Fruit fly (Drosophila melanogaster) whole organism, embryonic: Measurements from ENCODE around the gene CG8301.
A peak's percentile ranks its signal among the peaks of the same experiment; 100 is the strongest.

Experiments used
- Ada2b ChIP-seq: fragments of 200-800 bp; sonication (Bioruptor generic); IDR thresholded peaks from 2 replicates; pipeline ENCODE4 v1.3.6; 2022; ENCODE audit warnings: missing biosample characterization, missing genetic modification characterization
- Asciz ChIP-seq: fragments of 200-800 bp; sonication (Bioruptor generic); optimal IDR thresholded peaks from 2 replicates; lab custom pipeline; 2017; ENCODE audit warnings: missing biosample characterization, mild to moderate bottlenecking, missing genetic modification characterization, missing genetic modification reagents
- Atf6 ChIP-seq: fragments of 200-800 bp; sonication (Bioruptor generic); IDR thresholded peaks from 2 replicates; pipeline ENCODE4 v1.3.6; 2022; ENCODE audit warnings: missing biosample characterization, missing genetic modification characterization
- CG13287 ChIP-seq: fragments of 200-800 bp; sonication (Bioruptor generic); IDR thresholded peaks from 2 replicates; pipeline ENCODE4 v1.3.6; 2022; ENCODE audit warnings: missing biosample characterization, missing genetic modification characterization; ENCODE audit not compliant: partially characterized antibody
- CG14050 ChIP-seq: fragments of 200-800 bp; sonication (Bioruptor generic); IDR thresholded peaks from 3 replicates; pipeline ENCODE4 v1.3.6; 2022; ENCODE audit warnings: missing biosample characterization, missing genetic modification characterization
- CG16779 ChIP-seq: fragments of 200-800 bp; sonication (Bioruptor generic); IDR thresholded peaks from 2 replicates; pipeline ENCODE4 v1.3.6; 2022; ENCODE audit warnings: missing biosample characterization, missing genetic modification characterization
- CG16863 ChIP-seq: fragments of 200-800 bp; sonication (Bioruptor generic); optimal IDR thresholded peaks from 3 replicates; lab custom pipeline; 2016; ENCODE audit warnings: missing biosample characterization, missing genetic modification characterization
- CG17361 ChIP-seq: fragments of 200-800 bp; sonication (Bioruptor generic); IDR thresholded peaks from 3 replicates; pipeline ENCODE4 v1.3.6; 2022; ENCODE audit warnings: missing biosample characterization, missing genetic modification characterization
- CG17802 ChIP-seq: fragments of 200-800 bp; sonication (Bioruptor generic); optimal IDR thresholded peaks from 2 replicates; lab custom pipeline; 2018; ENCODE audit warnings: missing biosample characterization, mild to moderate bottlenecking, missing genetic modification characterization, moderate library complexity
- CG18619 ChIP-seq: fragments of 200-800 bp; sonication (Bioruptor generic); optimal IDR thresholded peaks from 3 replicates; lab custom pipeline; 2017; ENCODE audit warnings: missing biosample characterization, mild to moderate bottlenecking, missing genetic modification characterization
- CG2199 ChIP-seq: fragments of 200-800 bp; sonication (Bioruptor generic); IDR thresholded peaks from 3 replicates; pipeline ENCODE4 v1.3.6; 2022; ENCODE audit warnings: missing biosample characterization, missing genetic modification characterization
- CG6813 ChIP-seq: fragments of 200-800 bp; sonication (Bioruptor generic); optimal IDR thresholded peaks from 2 replicates; lab custom pipeline; 2017; ENCODE audit warnings: missing biosample characterization, missing genetic modification characterization, mild to moderate bottlenecking, moderate library complexity, missing genetic modification reagents
- CG7271 ChIP-seq: fragments of 200-800 bp; sonication (Bioruptor generic); optimal IDR thresholded peaks from 2 replicates; lab custom pipeline; 2018; ENCODE audit warnings: missing biosample characterization, mild to moderate bottlenecking, missing genetic modification characterization, moderate library complexity
- CG9727 ChIP-seq: fragments of 200-800 bp; sonication (Bioruptor generic); optimal IDR thresholded peaks from 3 replicates; lab custom pipeline; 2017; ENCODE audit warnings: missing biosample characterization, mild to moderate bottlenecking, missing genetic modification characterization
- CTCF ChIP-seq: fragments of 200-800 bp; sonication (Bioruptor generic); optimal IDR thresholded peaks from 2 replicates; lab custom pipeline; 2017; ENCODE audit warnings: missing biosample characterization, mild to moderate bottlenecking, missing genetic modification characterization, moderate library complexity
- Dad ChIP-seq: fragments of 200-800 bp; sonication (Bioruptor generic); optimal IDR thresholded peaks from 3 replicates; lab custom pipeline; 2016; ENCODE audit warnings: missing biosample characterization, missing genetic modification characterization
- Dek ChIP-seq: fragments of 200-800 bp; sonication (Bioruptor generic); optimal IDR thresholded peaks from 3 replicates; lab custom pipeline; 2019; ENCODE audit warnings: missing biosample characterization, mild to moderate bottlenecking, missing genetic modification characterization, moderate library complexity
- Drgx ChIP-seq: fragments of 200-800 bp; sonication (Bioruptor generic); IDR thresholded peaks from 2 replicates; pipeline ENCODE4 v1.3.6; 2022; ENCODE audit warnings: missing biosample characterization, missing genetic modification characterization
- ERR ChIP-seq: fragments of 200-800 bp; sonication (Bioruptor generic); optimal IDR thresholded peaks from 2 replicates; lab custom pipeline; 2016; ENCODE audit warnings: missing biosample characterization, missing genetic modification characterization
- Ets65A ChIP-seq: fragments of 200-800 bp; sonication (Bioruptor generic); peaks from one replicate; lab custom pipeline; 2016; ENCODE audit warnings: missing biosample characterization, missing genetic modification characterization
- H2.0 ChIP-seq: fragments of 200-800 bp; sonication (Bioruptor generic); IDR thresholded peaks from 2 replicates; pipeline ENCODE4 v1.3.6; 2022; ENCODE audit warnings: missing biosample characterization, missing genetic modification characterization
- HLH4C ChIP-seq: fragments of 200-800 bp; sonication (Bioruptor generic); IDR thresholded peaks from 3 replicates; pipeline ENCODE4 v1.3.6; 2022; ENCODE audit warnings: missing biosample characterization, missing genetic modification characterization; ENCODE audit not compliant: partially characterized antibody
- Kr ChIP-seq: fragments of 200-800 bp; sonication (Bioruptor generic); optimal IDR thresholded peaks from 2 replicates; lab custom pipeline; 2017; ENCODE audit warnings: missing biosample characterization, mild to moderate bottlenecking, missing genetic modification characterization
- Med ChIP-seq: fragments of 200-800 bp; sonication (Bioruptor generic); peaks from one replicate; lab custom pipeline; 2016; ENCODE audit warnings: missing biosample characterization, missing genetic modification characterization, mild to moderate bottlenecking, inconsistent platforms, moderate library complexity
- Pdp1 ChIP-seq, 2 experiments: fragments of 200-800 bp; sonication (Bioruptor generic); optimal IDR thresholded peaks; 3 replicates each; lab custom pipeline; 2016; ENCODE audit warnings: missing biosample characterization in 2 of 2, missing genetic modification characterization in 2 of 2, mild to moderate bottlenecking in 1 of 2, moderate library complexity in 1 of 2
- Sin3A ChIP-seq: fragments of >200 bp; optimal IDR thresholded peaks from 2 replicates; lab custom pipeline; 2018
- abd-A ChIP-seq: fragments of 200-800 bp; sonication (Bioruptor generic); optimal IDR thresholded peaks from 3 replicates; lab custom pipeline; 2019; ENCODE audit warnings: missing biosample characterization, mild to moderate bottlenecking, missing genetic modification characterization, moderate library complexity
- bsh ChIP-seq, 2 experiments: fragments of 200-800 bp; sonication (Bioruptor generic); optimal IDR thresholded peaks; 2 replicates each; lab custom pipeline; 2017 to 2018; ENCODE audit warnings: mild to moderate bottlenecking in 2 of 2, missing biosample characterization in 2 of 2, missing genetic modification characterization in 2 of 2, moderate library complexity in 1 of 2
- btn ChIP-seq: fragments of 200-800 bp; sonication (Bioruptor generic); optimal IDR thresholded peaks from 2 replicates; lab custom pipeline; 2016; ENCODE audit warnings: missing biosample characterization, missing genetic modification characterization
- cad ChIP-seq: fragments of >200 bp; optimal IDR thresholded peaks from 2 replicates; lab custom pipeline; 2017; ENCODE audit warnings: missing biosample characterization, missing genetic modification characterization
- cg ChIP-seq: fragments of 200-800 bp; sonication (Bioruptor generic); optimal IDR thresholded peaks from 3 replicates; lab custom pipeline; 2019; ENCODE audit warnings: missing biosample characterization, mild to moderate bottlenecking, missing genetic modification characterization, moderate library complexity
- chinmo ChIP-seq: fragments of 200-800 bp; sonication (Bioruptor generic); IDR thresholded peaks from 4 replicates; pipeline ENCODE4 v1.3.6; 2022; ENCODE audit warnings: missing biosample characterization, missing genetic modification characterization; ENCODE audit not compliant: partially characterized antibody
- crc ChIP-seq: fragments of 200-800 bp; sonication (Bioruptor generic); optimal IDR thresholded peaks from 2 replicates; lab custom pipeline; 2016; ENCODE audit warnings: missing biosample characterization, missing genetic modification characterization
- dm ChIP-seq: fragments of 200-800 bp; sonication (Bioruptor generic); optimal IDR thresholded peaks from 3 replicates; lab custom pipeline; 2016; ENCODE audit warnings: missing biosample characterization, missing genetic modification characterization
- dmrt99B ChIP-seq: fragments of 200-800 bp; sonication (Bioruptor generic); optimal IDR thresholded peaks from 2 replicates; lab custom pipeline; 2018; ENCODE audit warnings: missing biosample characterization, mild to moderate bottlenecking, missing genetic modification characterization, moderate library complexity
- dpn ChIP-seq, 2 experiments: fragments of 200-800 bp; sonication (Bioruptor generic); optimal IDR thresholded peaks; 3 replicates each; lab custom pipeline; 2016; ENCODE audit warnings: missing biosample characterization in 2 of 2, missing genetic modification characterization in 2 of 2
- en ChIP-seq: fragments of 200-800 bp; sonication (Bioruptor generic); optimal IDR thresholded peaks from 2 replicates; lab custom pipeline; 2016; ENCODE audit warnings: missing biosample characterization, missing genetic modification characterization
- gem ChIP-seq: fragments of 200-800 bp; sonication (Bioruptor generic); optimal IDR thresholded peaks from 2 replicates; lab custom pipeline; 2019; ENCODE audit warnings: missing biosample characterization, mild to moderate bottlenecking, missing genetic modification characterization, moderate library complexity
- kah ChIP-seq: fragments of 200-800 bp; sonication (Bioruptor generic); optimal IDR thresholded peaks from 2 replicates; lab custom pipeline; 2018; ENCODE audit warnings: missing biosample characterization, mild to moderate bottlenecking, missing genetic modification characterization
- kni ChIP-seq: fragments of 200-800 bp; sonication (Bioruptor generic); optimal IDR thresholded peaks from 3 replicates; lab custom pipeline; 2017; ENCODE audit warnings: mild to moderate bottlenecking, missing biosample characterization, missing genetic modification reagents, missing genetic modification characterization
- lilli ChIP-seq: fragments of 200-800 bp; sonication (Bioruptor generic); optimal IDR thresholded peaks from 3 replicates; lab custom pipeline; 2016; ENCODE audit warnings: missing biosample characterization, missing genetic modification characterization
- nom ChIP-seq: fragments of 200-800 bp; sonication (Bioruptor generic); optimal IDR thresholded peaks from 2 replicates; lab custom pipeline; 2017; ENCODE audit warnings: missing biosample characterization, missing genetic modification characterization, mild to moderate bottlenecking, moderate library complexity, missing genetic modification reagents
- pros ChIP-seq: fragments of 200-800 bp; sonication (Bioruptor generic); optimal IDR thresholded peaks from 3 replicates; lab custom pipeline; 2019; ENCODE audit warnings: missing biosample characterization, mild to moderate bottlenecking, missing genetic modification characterization, moderate library complexity
- sd ChIP-seq: fragments of 200-800 bp; sonication (Bioruptor generic); optimal IDR thresholded peaks from 3 replicates; lab custom pipeline; 2018; ENCODE audit warnings: missing biosample characterization, mild to moderate bottlenecking, missing genetic modification characterization, moderate library complexity
- sqz ChIP-seq: fragments of 200-800 bp; sonication (Bioruptor generic); optimal IDR thresholded peaks from 3 replicates; lab custom pipeline; 2018; ENCODE audit warnings: missing biosample characterization, mild to moderate bottlenecking, missing genetic modification characterization
- tap ChIP-seq: fragments of 200-800 bp; optimal IDR thresholded peaks from 3 replicates; lab custom pipeline; 2019; ENCODE audit warnings: missing biosample characterization, mild to moderate bottlenecking, missing genetic modification characterization, moderate library complexity
- vvl ChIP-seq: fragments of 200-800 bp; sonication (Bioruptor generic); IDR thresholded peaks from 2 replicates; pipeline ENCODE4 v1.3.6; 2022; ENCODE audit warnings: missing biosample characterization, missing genetic modification characterization
- zen ChIP-seq: fragments of 200-800 bp; sonication (Bioruptor generic); optimal IDR thresholded peaks from 3 replicates; lab custom pipeline; 2018; ENCODE audit warnings: missing biosample characterization, mild to moderate bottlenecking, missing genetic modification characterization, moderate library complexity
- zfh1 ChIP-seq: fragments of 200-800 bp; sonication (Bioruptor generic); IDR thresholded peaks from 3 replicates; pipeline ENCODE4 v1.3.6; 2022; ENCODE audit warnings: missing biosample characterization, missing genetic modification characterization

CG8301 gene

DNA sequence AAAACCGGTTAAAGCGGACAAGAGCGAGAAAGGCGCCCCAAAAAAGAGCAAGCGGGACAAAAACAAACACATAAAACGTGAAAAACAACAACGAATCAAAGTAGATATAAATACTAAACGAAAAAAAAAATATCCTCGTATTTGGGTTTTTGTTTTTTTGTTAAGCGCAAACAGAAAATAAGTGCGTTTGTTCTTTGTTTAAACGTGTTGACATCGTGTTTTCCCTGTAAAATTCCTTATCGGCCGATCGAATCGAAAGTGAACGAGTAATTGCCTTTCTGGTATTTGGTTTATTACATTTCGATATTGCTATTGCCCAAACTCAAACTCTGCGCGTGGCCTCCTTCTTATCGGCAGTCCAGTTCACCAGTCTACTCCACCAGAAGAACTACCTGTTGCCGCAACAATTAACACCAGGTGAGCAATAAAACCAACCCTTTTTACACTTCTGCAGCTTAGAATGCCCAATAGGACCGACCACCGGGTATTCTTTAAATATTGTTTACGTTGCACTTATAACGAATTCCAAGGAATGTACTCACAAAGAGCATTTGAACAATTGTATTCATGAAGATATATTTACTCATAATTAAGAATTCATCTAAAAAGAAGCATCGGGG is 10.8 kb downstream of the CG8301 start (continued):
- TF ChIP-seq bsh (GFP tag; optimal IDR thresholded peaks at IDR 0.05; lab: Kevin White, UChicago): no peak
- no peak for TF ChIP-seq zfh1 (GFP tag; lab: Robert Waterston, UW)
- TF ChIP-seq crc (GFP tag; lab: Kevin White, UChicago): no peak
- no peak for TF ChIP-seq dmrt99B (tag; lab: Kevin White, UChicago)
- no peak for TF ChIP-seq Dad (GFP tag; lab: Kevin White, UChicago)
- peak; percentile 56 for TF ChIP-seq sqz (GFP tag; lab: Kevin White, UChicago)
- TF ChIP-seq dpn (GFP tag; optimal IDR thresholded peaks at IDR 0.05; lab: Kevin White, UChicago): no peak
- no peak for TF ChIP-seq lilli (GFP tag; lab: Kevin White, UChicago)
- TF ChIP-seq H2.0: no peak
- TF ChIP-seq CG14050 (GFP tag; lab: Robert Waterston, UW): no peak
- peak; percentile 71 for TF ChIP-seq Med
- peak; percentile 3 for TF ChIP-seq zen (tag; lab: Kevin White, UChicago)
- no peak for TF ChIP-seq ERR (GFP tag; lab: Kevin White, UChicago)
- TF ChIP-seq gem (tag; lab: Kevin White, UChicago): peak; percentile 10
- TF ChIP-seq Dek: no peak
- TF ChIP-seq en (GFP tag; lab: Kevin White, UChicago): no peak
- TF ChIP-seq kah (GFP tag; lab: Kevin White, UChicago): peak; percentile 29
- TF ChIP-seq cad (GFP tag; lab: Kevin White, UChicago): peak; percentile 53
- no peak for TF ChIP-seq tap
- no peak for TF ChIP-seq CG16863 (GFP tag; lab: Kevin White, UChicago)
- peak; percentile 63 for TF ChIP-seq Kr (GFP tag; lab: Kevin White, UChicago)
- no peak for TF ChIP-seq dm (GFP tag; lab: Kevin White, UChicago)
- TF ChIP-seq CG16779 (GFP tag; lab: Robert Waterston, UW): no peak
- no peak for TF ChIP-seq Sin3A (lab: Kevin White, UChicago)
- no peak for TF ChIP-seq CG7271 (tag; lab: Kevin White, UChicago)
- no peak for TF ChIP-seq CTCF

DNA sequence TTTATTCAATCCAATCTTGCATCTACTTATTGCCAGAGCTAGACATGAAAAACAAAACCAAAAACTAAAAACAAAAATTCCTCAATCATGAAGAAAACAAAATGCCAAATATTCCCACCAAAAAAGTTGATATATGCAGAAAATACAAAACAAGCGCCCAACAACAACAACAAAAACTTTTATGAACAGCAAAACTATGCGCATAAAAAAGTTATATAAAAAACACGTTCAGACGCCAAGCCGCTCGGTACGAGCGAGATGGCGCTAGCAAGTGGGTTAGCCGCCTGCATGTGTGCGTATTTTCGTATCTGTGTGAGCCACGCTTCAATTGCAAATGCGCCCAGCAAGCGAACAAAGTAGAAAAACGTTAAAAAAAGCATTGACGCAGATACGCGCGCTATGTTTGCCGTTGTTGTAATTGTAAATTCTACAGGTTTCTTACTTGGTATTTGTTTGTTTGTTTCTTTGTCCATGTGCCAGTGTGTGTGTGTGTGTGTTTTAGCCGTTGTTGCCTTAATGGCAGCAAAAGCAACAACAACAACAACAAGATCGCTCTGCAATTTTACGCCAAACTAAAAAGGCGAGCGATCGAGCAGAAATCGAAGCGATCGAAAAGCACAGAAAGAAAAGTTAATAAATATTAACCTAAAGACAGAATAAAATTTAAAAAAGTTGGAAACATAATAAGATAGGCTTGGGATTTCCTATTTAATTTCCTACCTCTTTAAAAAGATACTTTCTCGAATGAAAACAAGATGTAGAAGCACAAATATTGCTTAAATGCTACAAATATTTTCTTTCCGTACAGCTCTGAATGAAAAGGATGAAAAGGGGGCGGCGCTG is 12.5 kb downstream of the CG8301 start:
- TF ChIP-seq CG9727 (GFP tag; lab: Kevin White, UChicago) (no peak), nom (GFP tag; lab: Kevin White, UChicago) (peak; percentile 28), Drgx (GFP tag; lab: Robert Waterston, UW) (peak; percentile 74), CG2199 (GFP tag; lab: Robert Waterston, UW) (0 out of 3 replicates have a peak, but pooled peaks have one; percentile 8), vvl (GFP tag; lab: Robert Waterston, UW) (peak; percentile 89), sd (tag; lab: Kevin White, UChicago) (peak; percentile 93), CG17361 (GFP tag; lab: Robert Waterston, UW) (no peak), Atf6 (GFP tag; lab: Robert Waterston, UW) (no peak), CG18619 (GFP tag; lab: Kevin White, UChicago) (no peak), CG6813 (GFP tag; lab: Kevin White, UChicago) (no peak), chinmo (GFP tag; lab: Robert Waterston, UW) (peak; percentile 99), btn (GFP tag; lab: Kevin White, UChicago) (no peak), kni (GFP tag; lab: Kevin White, UChicago) (peak; percentile 73), Ets65A (GFP tag; lab: Kevin White, UChicago) (peak; percentile 70), CG17802 (no peak), Med (peak; percentile 31), Ada2b (GFP tag; lab: Robert Waterston, UW) (no peak), cg (peak; percentile 72), Pdp1 (GFP tag; optimal IDR thresholded peaks at IDR 0.05; lab: Kevin White, UChicago) (peak in 1 of 2 experiments; percentile 62), Asciz (GFP tag; lab: Kevin White, UChicago) (peak; percentile 6), abd-A (tag; lab: Kevin White, UChicago) (peak; percentile 76), HLH4C (GFP tag; lab: Robert Waterston, UW) (no peak), pros (GFP tag; lab: Kevin White, UChicago) (peak; percentile 22), CG13287 (GFP tag; lab: Robert Waterston, UW) (peak; percentile 22; the same call in 1 of the 2 replicates)
